Worm (Caenorhabditis elegans) whole organism, mixed stage, embryonic: ENCODE results near the gene fipr-16.
A peak's percentile ranks its signal among the peaks of the same experiment; 100 is the strongest.

Experiments
- M03D4.4 ChIP-seq: sonication (generic microtip); optimal IDR thresholded peaks from 2 replicates; lab custom pipeline; 2017; ENCODE audit warnings: mild to moderate bottlenecking, missing genetic modification characterization, missing compliant biosample characterization
- bed-3 ChIP-seq: fragments of 200-800 bp; sonication (Bioruptor generic); optimal IDR thresholded peaks from 3 replicates; lab custom pipeline; 2018; ENCODE audit warnings: mild to moderate bottlenecking, missing genetic modification characterization, moderate library complexity, missing compliant biosample characterization
- blmp-1 ChIP-seq: fragments of 150-350 bp; optimal IDR thresholded peaks from 2 replicates; lab custom pipeline; 2014; ENCODE audit warnings: missing biosample characterization, missing genetic modification characterization
- ceh-39 ChIP-seq: fragments of 150-350 bp; optimal IDR thresholded peaks from 2 replicates; lab custom pipeline; 2014; ENCODE audit warnings: missing biosample characterization, missing genetic modification characterization
- ceh-43 ChIP-seq: fragments of 200-800 bp; sonication (Bioruptor generic); optimal IDR thresholded peaks from 2 replicates; lab custom pipeline; 2018; ENCODE audit warnings: mild to moderate bottlenecking, missing genetic modification characterization, moderate library complexity, missing compliant biosample characterization
- ceh-83 ChIP-seq: fragments of 200-800 bp; sonication (Bioruptor generic); optimal IDR thresholded peaks from 2 replicates; lab custom pipeline; 2018; ENCODE audit warnings: mild to moderate bottlenecking, missing genetic modification characterization, missing compliant biosample characterization
- ces-1 ChIP-seq: fragments of 150-350 bp; optimal IDR thresholded peaks from 2 replicates; lab custom pipeline; 2014; ENCODE audit warnings: missing biosample characterization, missing genetic modification reagents, missing genetic modification characterization
- cnd-1 ChIP-seq: fragments of 200-800 bp; sonication (Bioruptor generic); optimal IDR thresholded peaks from 2 replicates; lab custom pipeline; 2018; ENCODE audit warnings: mild to moderate bottlenecking, missing genetic modification characterization, missing compliant biosample characterization
- drap-1 ChIP-seq: fragments of 200-800 bp; sonication (Bioruptor generic); optimal IDR thresholded peaks from 3 replicates; lab custom pipeline; 2018; ENCODE audit warnings: mild to moderate bottlenecking, missing genetic modification characterization, missing compliant biosample characterization
- elt-1 ChIP-seq: sonication (generic microtip); optimal IDR thresholded peaks from 2 replicates; lab custom pipeline; 2017; ENCODE audit warnings: missing genetic modification characterization, mild to moderate bottlenecking, missing compliant biosample characterization, antibody characterized with exemption, moderate library complexity, borderline replicate concordance; ENCODE audit not compliant: insufficient read depth
- flh-1 ChIP-seq: fragments of 200-800 bp; sonication (Bioruptor generic); optimal IDR thresholded peaks from 2 replicates; lab custom pipeline; 2018; ENCODE audit warnings: mild to moderate bottlenecking, missing genetic modification characterization, moderate library complexity, missing compliant biosample characterization
- hlh-1 ChIP-seq: fragments of 150-350 bp; optimal IDR thresholded peaks from 2 replicates; lab custom pipeline; 2014; ENCODE audit warnings: missing biosample characterization, missing genetic modification reagents, missing genetic modification characterization
- lin-13 ChIP-seq: fragments of 150-350 bp; optimal IDR thresholded peaks from 2 replicates; lab custom pipeline; 2014; ENCODE audit warnings: missing biosample characterization, missing genetic modification characterization
- lin-32 ChIP-seq: fragments of 200-800 bp; sonication (Bioruptor generic); optimal IDR thresholded peaks from 2 replicates; lab custom pipeline; 2018; ENCODE audit warnings: mild to moderate bottlenecking, missing genetic modification characterization, missing compliant biosample characterization
- lsy-2 ChIP-seq: fragments of 150-350 bp; optimal IDR thresholded peaks from 2 replicates; lab custom pipeline; 2014; ENCODE audit warnings: missing biosample characterization, missing genetic modification characterization
- mab-5 ChIP-seq: fragments of 150-350 bp; optimal IDR thresholded peaks from 2 replicates; lab custom pipeline; 2014; ENCODE audit warnings: missing biosample characterization, missing genetic modification characterization
- mep-1 ChIP-seq: fragments of 150-350 bp; optimal IDR thresholded peaks from 2 replicates; lab custom pipeline; 2017; ENCODE audit warnings: missing biosample characterization, missing genetic modification reagents, missing genetic modification characterization, inconsistent platforms
- mls-2 ChIP-seq: sonication (generic microtip); optimal IDR thresholded peaks from 2 replicates; lab custom pipeline; 2016; ENCODE audit warnings: mild to moderate bottlenecking, missing genetic modification characterization, moderate library complexity, missing compliant biosample characterization
- nhr-12 ChIP-seq: fragments of 150-350 bp; optimal IDR thresholded peaks from 2 replicates; lab custom pipeline; 2014; ENCODE audit warnings: missing biosample characterization, missing genetic modification characterization
- nhr-2 ChIP-seq: fragments of 150-350 bp; optimal IDR thresholded peaks from 2 replicates; lab custom pipeline; 2014; ENCODE audit warnings: missing biosample characterization, missing genetic modification characterization
- nhr-28 ChIP-seq: fragments of 150-350 bp; optimal IDR thresholded peaks from 2 replicates; lab custom pipeline; 2014; ENCODE audit warnings: missing biosample characterization, missing genetic modification characterization
- nhr-76 ChIP-seq: sonication (generic microtip); optimal IDR thresholded peaks from 2 replicates; lab custom pipeline; 2017; ENCODE audit warnings: missing biosample characterization, missing genetic modification characterization
- pha-4 ChIP-seq: fragments of 150-350 bp; optimal IDR thresholded peaks from 2 replicates; lab custom pipeline; 2018; ENCODE audit warnings: missing biosample characterization, missing genetic modification reagents, missing genetic modification characterization
- snpc-4 ChIP-seq: fragments of 150-350 bp; optimal IDR thresholded peaks from 2 replicates; lab custom pipeline; 2014; ENCODE audit warnings: missing biosample characterization, missing genetic modification characterization
- sptf-1 ChIP-seq: sonication (generic microtip); optimal IDR thresholded peaks from 2 replicates; lab custom pipeline; 2017; ENCODE audit warnings: mild to moderate bottlenecking, missing genetic modification characterization, moderate library complexity, missing compliant biosample characterization
- tbx-8 ChIP-seq: fragments of 200-800 bp; sonication (Bioruptor generic); optimal IDR thresholded peaks from 2 replicates; lab custom pipeline; 2018; ENCODE audit warnings: mild to moderate bottlenecking, missing genetic modification characterization, moderate library complexity, missing compliant biosample characterization
- unc-39 ChIP-seq: fragments of 150-350 bp; optimal IDR thresholded peaks from 2 replicates; lab custom pipeline; 2014; ENCODE audit warnings: missing biosample characterization, missing genetic modification characterization
- unc-62 ChIP-seq: fragments of 150-350 bp; optimal IDR thresholded peaks from 2 replicates; lab custom pipeline; 2014; ENCODE audit warnings: missing biosample characterization, missing genetic modification reagents, missing genetic modification characterization
- zip-8 ChIP-seq: fragments of 150-350 bp; optimal IDR thresholded peaks from 2 replicates; lab custom pipeline; 2014; ENCODE audit warnings: missing biosample characterization, missing genetic modification characterization

Gene fipr-16

DNA sequence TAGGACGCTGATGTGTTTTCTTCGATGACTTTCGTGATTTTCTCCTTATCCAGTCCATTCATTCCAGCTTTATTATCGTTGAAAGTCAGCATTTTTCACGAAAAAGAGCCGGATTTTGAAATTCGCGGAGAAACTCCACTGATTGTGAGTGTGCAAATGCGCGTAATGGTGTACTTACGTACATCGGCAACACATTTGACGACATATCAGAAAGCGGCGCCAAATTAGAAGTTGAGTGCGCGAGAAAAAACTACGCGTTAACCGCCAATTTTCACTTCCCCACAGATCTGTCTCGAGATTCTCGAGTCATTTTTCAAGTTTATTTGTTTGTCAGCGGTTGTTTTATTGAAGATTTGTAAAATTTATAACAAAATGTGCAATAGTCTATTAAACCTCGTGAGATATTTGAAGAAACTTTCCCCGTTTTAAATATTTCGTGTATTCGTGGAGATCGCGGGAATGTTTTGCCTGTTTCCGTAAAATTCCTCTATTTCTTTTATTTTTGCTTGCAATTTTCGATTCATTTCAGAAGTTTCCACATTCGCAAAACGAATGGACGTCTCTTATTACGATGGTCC is 37.7 kb upstream of the fipr-16 start, which contains the start of the genes polk-1 and gpr-1:
Gene polk-1 (minus strand): TSS at position 186 of the 578 bp plus-strand sequence.
Gene gpr-1 (plus strand): TSS at position 528 of the 578 bp plus-strand sequence.
- peak; percentile 23 for TF ChIP-seq mep-1 (tag; lab: Kevin White, UChicago)
- no peak for TF ChIP-seq ceh-83 (GFP tag; lab: Kevin White, UChicago)
- TF ChIP-seq ceh-39 (tag; lab: Kevin White, UChicago), result no peak
- no peak for TF ChIP-seq M03D4.4 (tag; lab: Kevin White, UChicago)
- no peak for TF ChIP-seq lin-13 (tag; lab: Kevin White, UChicago)
- peak; percentile 34 for TF ChIP-seq lsy-2 (tag; lab: Kevin White, UChicago)
- no peak for TF ChIP-seq flh-1 (GFP tag; lab: Kevin White, UChicago)
- peak; percentile 16 for TF ChIP-seq ces-1 (GFP tag; lab: Kevin White, UChicago)
- TF ChIP-seq tbx-8 (GFP tag; lab: Kevin White, UChicago), result no peak

DNA sequence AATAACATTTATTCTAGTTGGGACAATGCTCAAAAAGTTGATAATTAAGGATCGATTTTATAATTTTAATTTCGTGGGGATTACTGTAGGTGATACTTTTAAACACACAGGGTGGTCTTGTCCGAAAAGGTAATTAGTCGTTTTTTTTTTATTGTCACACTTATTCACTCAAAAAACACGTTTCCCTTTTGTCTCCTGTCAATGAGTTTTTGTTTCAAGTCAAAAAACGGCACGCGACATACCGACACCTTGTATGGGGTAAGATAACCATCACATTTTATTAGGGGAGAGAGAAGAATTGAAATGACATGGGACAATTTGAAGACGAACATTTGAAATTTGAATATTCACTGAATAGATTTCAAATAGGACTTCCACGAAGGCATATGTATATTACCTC is 34.3 kb upstream of the fipr-16 start:
- TF ChIP-seq mab-5 (no peak), nhr-12 (no peak), hlh-1 (no peak), unc-39 (tag; lab: Kevin White, UChicago) (no peak)
- TF ChIP-seq, all 35 proteins: peak for 0

DNA sequence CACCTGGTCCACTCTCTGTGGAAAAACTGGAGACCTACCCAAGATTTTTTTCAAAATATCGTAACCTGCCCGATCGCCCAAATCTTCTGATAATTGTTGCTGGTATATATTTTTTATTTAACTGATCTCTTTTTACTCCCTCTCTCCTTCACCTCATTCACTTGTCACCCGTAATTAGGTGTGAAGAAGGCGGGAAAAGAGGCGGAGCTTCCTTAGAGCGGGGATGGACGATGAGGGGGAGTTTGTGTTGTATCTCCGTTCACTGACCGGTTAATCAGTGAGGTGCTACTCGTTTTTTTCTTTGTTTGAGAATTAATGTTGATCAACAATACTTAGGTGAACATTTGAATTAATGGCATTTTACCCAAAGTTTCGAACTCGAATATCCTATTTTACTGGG is 31.7 kb upstream of the fipr-16 start, which contains the start of gene ceh-16:
Gene ceh-16 (plus strand): TSS at position 301 of the 400 bp plus-strand sequence.
- TF ChIP-seq unc-62 (GFP tag; lab: Kevin White, UChicago) (no peak), ceh-39 (tag; lab: Kevin White, UChicago) (no peak), nhr-2 (tag; lab: Kevin White, UChicago) (peak; percentile 76), tbx-8 (GFP tag; lab: Kevin White, UChicago) (no peak)
- TF ChIP-seq, all 35 proteins: peak for 1

DNA sequence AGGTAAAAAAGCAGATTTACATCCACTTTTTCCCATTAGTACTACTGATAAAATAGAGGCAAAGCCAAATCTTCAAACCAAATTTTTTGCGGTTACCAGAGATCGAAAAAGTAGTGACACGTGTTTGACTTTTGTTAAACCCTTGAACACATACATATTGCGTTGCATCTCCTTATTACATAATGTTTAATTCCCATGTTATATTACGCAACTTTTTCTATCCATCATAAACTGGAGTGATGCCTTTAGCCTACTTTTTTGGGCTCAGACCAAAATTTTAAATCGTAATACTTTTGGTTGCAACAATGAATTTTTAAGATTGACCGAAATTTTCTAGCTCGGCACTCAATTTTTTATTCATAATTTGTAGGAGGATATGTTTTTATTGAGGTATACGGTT is 31.2 kb upstream of the fipr-16 start:
- TF ChIP-seq M03D4.4 (tag; lab: Kevin White, UChicago) (no peak), ceh-39 (tag; lab: Kevin White, UChicago) (no peak), nhr-2 (tag; lab: Kevin White, UChicago) (peak; percentile 36), zip-8 (tag; lab: Kevin White, UChicago) (peak; percentile 92), pha-4 (tag; lab: Kevin White, UChicago) (no peak)

DNA sequence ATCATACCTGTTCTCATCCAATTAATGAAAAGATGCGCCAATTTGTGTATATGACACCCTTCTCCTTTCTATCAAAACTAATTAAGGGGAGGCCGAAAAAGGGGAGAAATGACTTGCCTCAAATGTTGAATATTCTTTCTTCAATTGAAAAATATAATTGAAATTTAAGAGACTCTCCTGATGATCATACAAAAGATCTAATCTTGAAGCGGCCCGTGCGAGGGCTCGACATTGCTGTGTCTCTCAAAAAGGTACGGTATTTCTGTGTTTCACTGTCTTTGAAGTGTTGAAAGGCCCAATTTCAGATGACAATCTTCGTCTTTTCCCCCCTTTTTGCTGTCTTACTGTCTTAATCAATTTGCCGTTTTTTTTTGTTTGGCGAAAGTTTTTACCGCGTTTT is 30.2 kb upstream of the fipr-16 start:
- no peak for TF ChIP-seq flh-1 (GFP tag; lab: Kevin White, UChicago)
- TF ChIP-seq mls-2, result no peak
- TF ChIP-seq ceh-43 (GFP tag; lab: Kevin White, UChicago), result no peak
- TF ChIP-seq nhr-76, result no peak
- no peak for TF ChIP-seq unc-39 (tag; lab: Kevin White, UChicago)
- no peak for TF ChIP-seq sptf-1 (tag; lab: Kevin White, UChicago)
- TF ChIP-seq blmp-1 (tag; lab: Kevin White, UChicago), result no peak
- TF ChIP-seq drap-1 (GFP tag; lab: Kevin White, UChicago), result no peak
- TF ChIP-seq M03D4.4 (tag; lab: Kevin White, UChicago), result no peak
- TF ChIP-seq lsy-2 (tag; lab: Kevin White, UChicago), result peak; percentile 13
- TF ChIP-seq nhr-28 (tag; lab: Kevin White, UChicago), result no peak
- TF ChIP-seq nhr-2 (tag; lab: Kevin White, UChicago), result no peak
- TF ChIP-seq elt-1 (tag; lab: Kevin White, UChicago), result peak; percentile 37

DNA sequence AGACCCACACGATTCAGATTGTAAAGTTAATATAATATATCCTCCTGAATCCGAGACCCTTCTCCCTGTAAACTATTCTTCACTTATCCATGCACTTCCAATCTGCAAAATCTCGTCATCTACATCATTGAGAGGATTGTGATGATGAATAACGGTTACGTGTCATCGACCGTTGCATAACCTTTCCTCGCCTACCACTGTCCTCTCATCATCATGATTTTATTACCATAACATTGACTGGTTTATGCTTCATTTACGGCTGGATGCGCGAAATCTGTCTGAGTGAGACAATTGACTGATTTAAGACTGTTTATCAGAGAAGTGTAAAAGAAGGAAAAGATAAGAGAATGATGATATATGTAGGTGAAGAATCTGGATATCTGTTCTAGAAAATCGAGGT is 29.5 kb upstream of the fipr-16 start:
- TF ChIP-seq elt-1 (tag; lab: Kevin White, UChicago), result peak; percentile 19
- TF ChIP-seq nhr-2 (tag; lab: Kevin White, UChicago), result peak; percentile 91
- TF ChIP-seq mep-1 (tag; lab: Kevin White, UChicago), result no peak
- peak; percentile 49 for TF ChIP-seq unc-62 (GFP tag; lab: Kevin White, UChicago)

DNA sequence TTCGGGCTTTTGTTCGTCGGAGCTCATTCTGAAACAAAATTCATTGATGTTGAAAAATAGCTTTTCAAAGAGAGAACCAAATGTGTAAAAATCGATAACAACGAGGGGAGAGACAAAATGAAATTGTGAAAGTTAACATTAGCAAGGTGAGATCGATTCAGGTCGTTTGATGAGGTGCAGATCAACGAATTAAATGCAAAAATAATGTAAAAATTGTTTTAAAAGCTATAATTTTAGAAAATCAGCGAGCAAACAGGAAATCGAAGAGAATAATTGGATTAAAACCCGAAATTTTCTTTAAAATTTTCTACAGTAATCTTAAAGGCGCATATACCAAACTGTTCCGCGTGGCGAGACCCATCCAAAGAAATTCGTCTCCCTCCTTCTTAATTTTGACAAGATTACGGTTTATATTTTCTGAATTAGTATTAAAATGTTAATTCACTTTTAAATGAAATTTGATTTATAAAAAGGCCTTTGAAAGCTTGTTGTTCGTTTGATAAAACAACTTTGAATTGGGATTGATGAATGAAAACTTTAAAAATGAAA is 27.7 kb upstream of the fipr-16 start, which contains the start of gene C13G5.2:
Gene C13G5.2 (minus strand): TSS at position 51 of the 549 bp plus-strand sequence.
- TF ChIP-seq nhr-76 (no peak), cnd-1 (tag; lab: Kevin White, UChicago) (no peak), M03D4.4 (tag; lab: Kevin White, UChicago) (no peak), snpc-4 (tag; lab: Kevin White, UChicago) (no peak), bed-3 (GFP tag; lab: Kevin White, UChicago) (no peak), sptf-1 (tag; lab: Kevin White, UChicago) (no peak), lin-32 (GFP tag; lab: Kevin White, UChicago) (no peak), zip-8 (tag; lab: Kevin White, UChicago) (no peak), ces-1 (GFP tag; lab: Kevin White, UChicago) (no peak)
